Worm (Caenorhabditis elegans) whole organism, L1 larva: ENCODE data around the gene T24E12.3.

ENCODE experiments used
- F16B12.6 ChIP-seq: fragments of 150-350 bp; optimal IDR thresholded peaks from 2 replicates; lab custom pipeline; 2014; ENCODE audit warnings: missing biosample characterization, missing genetic modification characterization
- Y116A8C.19 ChIP-seq: sonication (generic microtip); optimal IDR thresholded peaks from 2 replicates; lab custom pipeline; 2016; ENCODE audit warnings: missing compliant biosample characterization, missing genetic modification characterization, borderline replicate concordance
- aha-1 ChIP-seq: fragments of 150-350 bp; optimal IDR thresholded peaks from 2 replicates; lab custom pipeline; 2014; ENCODE audit warnings: missing biosample characterization, missing genetic modification characterization
- aly-2 ChIP-seq: fragments of 150-350 bp; optimal IDR thresholded peaks from 2 replicates; lab custom pipeline; 2014; ENCODE audit warnings: missing biosample characterization, missing genetic modification characterization
- ama-1 ChIP-seq: fragments of 150-350 bp; optimal IDR thresholded peaks from 2 replicates; lab custom pipeline; 2014
- ces-1 ChIP-seq: fragments of 150-350 bp; optimal IDR thresholded peaks from 2 replicates; lab custom pipeline; 2014; ENCODE audit warnings: missing biosample characterization, missing genetic modification reagents, missing genetic modification characterization
- dpl-1 ChIP-seq, 3 experiments: fragments of 150-350 bp in 2 of 3; sonication (generic microtip) in 1 of 3; optimal IDR thresholded peaks; 2 replicates each; lab custom pipeline; 2014 to 2017; ENCODE audit warnings: missing biosample characterization in 3 of 3, missing genetic modification characterization in 3 of 3, missing genetic modification reagents in 3 of 3
- efl-1 ChIP-seq, 4 experiments: fragments of 150-350 bp; optimal IDR thresholded peaks in 3 of 4; peaks in 1 of 4; 1 replicate in 1 of 4; 2 replicates in 3 of 4; lab custom pipeline; 2014; ENCODE audit warnings: missing biosample characterization in 2 of 4, missing genetic modification characterization in 2 of 4, missing genetic modification reagents in 2 of 4
- elt-2 ChIP-seq: sonication (generic microtip); optimal IDR thresholded peaks from 2 replicates; lab custom pipeline; 2016; ENCODE audit warnings: missing genetic modification characterization, mild to moderate bottlenecking, inconsistent platforms, missing compliant biosample characterization, missing genetic modification reagents
- elt-3 ChIP-seq, 6 experiments: fragments of 150-350 bp in 1 of 6; sonication (generic microtip); optimal IDR thresholded peaks; 2 replicates each; lab custom pipeline; 2017 to 2018; ENCODE audit warnings: missing biosample characterization in 6 of 6, missing genetic modification characterization in 6 of 6, inconsistent platforms in 1 of 6
- ets-5 ChIP-seq: fragments of 200-800 bp; sonication (Bioruptor generic); IDR thresholded peaks from 2 replicates; pipeline ENCODE4 v1.3.6; 2022; ENCODE audit warnings: missing genetic modification characterization, missing compliant biosample characterization
- fkh-10 ChIP-seq: sonication (generic microtip); optimal IDR thresholded peaks from 2 replicates; lab custom pipeline; 2017; ENCODE audit warnings: missing biosample characterization, missing genetic modification reagents, missing genetic modification characterization
- fkh-8 ChIP-seq: sonication (generic microtip); optimal IDR thresholded peaks from 2 replicates; lab custom pipeline; 2016; ENCODE audit warnings: mild to moderate bottlenecking, missing genetic modification characterization, missing compliant biosample characterization
- irx-1 ChIP-seq: sonication (generic microtip); optimal IDR thresholded peaks from 2 replicates; lab custom pipeline; 2016; ENCODE audit warnings: missing genetic modification characterization, missing compliant biosample characterization
- jun-1 ChIP-seq: fragments of 150-350 bp; optimal IDR thresholded peaks from 2 replicates; lab custom pipeline; 2014; ENCODE audit warnings: missing biosample characterization, missing genetic modification reagents, missing genetic modification characterization
- lin-35 ChIP-seq, 2 experiments: fragments of 150-350 bp; optimal IDR thresholded peaks; 2 replicates each; lab custom pipeline; 2014; ENCODE audit warnings: missing biosample characterization in 2 of 2, missing genetic modification characterization in 2 of 2, missing genetic modification reagents in 2 of 2
- lir-3 ChIP-seq: sonication (generic microtip); optimal IDR thresholded peaks from 2 replicates; lab custom pipeline; 2016; ENCODE audit warnings: mild to moderate bottlenecking, missing genetic modification characterization, moderate library complexity, missing compliant biosample characterization; ENCODE audit not compliant: poor library complexity
- lsy-2 ChIP-seq, 2 experiments: fragments of 150-350 bp; optimal IDR thresholded peaks; 2 replicates each; lab custom pipeline; 2014; ENCODE audit warnings: missing biosample characterization in 2 of 2, missing genetic modification characterization in 2 of 2
- mab-9 ChIP-seq: fragments of 200-800 bp; sonication (Bioruptor generic); IDR thresholded peaks from 2 replicates; pipeline ENCODE4 v1.3.6; 2022; ENCODE audit warnings: missing genetic modification reagents, missing genetic modification characterization, missing compliant biosample characterization
- nhr-11 ChIP-seq: fragments of 150-350 bp; optimal IDR thresholded peaks from 2 replicates; lab custom pipeline; 2014; ENCODE audit warnings: missing biosample characterization, missing genetic modification characterization
- nhr-19 ChIP-seq: fragments of 200-800 bp; sonication (Bioruptor generic); conservative IDR thresholded peaks from 2 replicates; pipeline ENCODE4 v1.3.6; 2022; ENCODE audit warnings: missing genetic modification characterization, missing compliant biosample characterization
- nhr-237 ChIP-seq: fragments of 150-350 bp; optimal IDR thresholded peaks from 2 replicates; lab custom pipeline; 2014; ENCODE audit warnings: missing biosample characterization, missing genetic modification characterization
- nhr-28 ChIP-seq: fragments of 150-350 bp; optimal IDR thresholded peaks from 2 replicates; lab custom pipeline; 2014; ENCODE audit warnings: missing biosample characterization, missing genetic modification characterization
- nhr-47 ChIP-seq: sonication (generic microtip); optimal IDR thresholded peaks from 2 replicates; lab custom pipeline; 2016; ENCODE audit warnings: mild to moderate bottlenecking, missing genetic modification characterization, moderate library complexity, missing compliant biosample characterization
- nhr-77 ChIP-seq: fragments of 150-350 bp; optimal IDR thresholded peaks from 2 replicates; lab custom pipeline; 2014; ENCODE audit warnings: missing biosample characterization, missing genetic modification characterization
- nhr-90 ChIP-seq: sonication (generic microtip); optimal IDR thresholded peaks from 2 replicates; lab custom pipeline; 2016; ENCODE audit warnings: mild to moderate bottlenecking, missing genetic modification characterization, missing compliant biosample characterization; ENCODE audit not compliant: poor library complexity
- pag-3 ChIP-seq: sonication (generic microtip); optimal IDR thresholded peaks from 2 replicates; lab custom pipeline; 2017; ENCODE audit warnings: missing genetic modification characterization, mild to moderate bottlenecking, missing compliant biosample characterization, antibody characterized with exemption, borderline replicate concordance; ENCODE audit not compliant: insufficient read depth
- snpc-4 ChIP-seq: fragments of 150-350 bp; optimal IDR thresholded peaks from 2 replicates; lab custom pipeline; 2014; ENCODE audit warnings: missing biosample characterization, missing genetic modification characterization
- sptf-1 ChIP-seq: fragments of 150-350 bp; optimal IDR thresholded peaks from 2 replicates; lab custom pipeline; 2014; ENCODE audit warnings: missing biosample characterization, missing genetic modification characterization
- swsn-7 ChIP-seq: sonication (generic microtip); optimal IDR thresholded peaks from 2 replicates; lab custom pipeline; 2016; ENCODE audit warnings: missing genetic modification characterization, missing compliant biosample characterization
- tbx-2 ChIP-seq: sonication (generic microtip); optimal IDR thresholded peaks from 2 replicates; lab custom pipeline; 2016; ENCODE audit warnings: missing genetic modification characterization, missing compliant biosample characterization
- tlp-1 ChIP-seq: fragments of 150-350 bp; optimal IDR thresholded peaks from 2 replicates; lab custom pipeline; 2014; ENCODE audit warnings: missing biosample characterization, missing genetic modification characterization
- unc-86 ChIP-seq: sonication (generic microtip); optimal IDR thresholded peaks from 2 replicates; lab custom pipeline; 2016; ENCODE audit warnings: missing genetic modification characterization, missing compliant biosample characterization
- vab-15 ChIP-seq: sonication (generic microtip); optimal IDR thresholded peaks from 2 replicates; lab custom pipeline; 2017; ENCODE audit warnings: missing genotype, mild to moderate bottlenecking, missing genetic modification characterization, missing compliant biosample characterization
- ztf-11 ChIP-seq, 2 experiments: sonication (generic microtip); optimal IDR thresholded peaks; 2 replicates each; lab custom pipeline; 2016 to 2017; ENCODE audit warnings: missing genetic modification characterization in 2 of 2, missing biosample characterization in 1 of 2, missing compliant biosample characterization in 1 of 2
- ztf-4 ChIP-seq: fragments of 150-350 bp; optimal IDR thresholded peaks from 2 replicates; lab custom pipeline; 2014; ENCODE audit warnings: missing biosample characterization, missing genetic modification characterization

The T24E12.3 gene

DNA sequence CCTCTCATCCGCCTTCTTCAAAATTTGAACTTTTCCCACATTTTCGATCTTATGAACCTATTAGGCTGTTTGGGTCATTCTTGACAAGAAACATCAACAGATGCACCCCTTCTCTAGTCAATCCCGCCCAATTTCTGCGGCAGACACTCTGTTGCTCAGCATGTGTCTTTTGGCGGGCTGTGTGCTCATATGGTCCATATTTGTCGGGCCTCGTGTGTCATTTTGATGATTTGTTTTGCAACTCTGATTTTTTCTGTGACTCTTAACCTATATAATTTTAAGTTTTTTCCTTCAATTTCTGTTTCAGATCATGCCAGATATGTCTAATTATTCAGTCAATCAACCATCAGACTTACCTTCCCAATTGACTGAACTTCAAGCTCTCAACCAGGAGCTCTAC lies 11.3 kb downstream of the T24E12.3 start, which contains the start of gene T24E12.13:
TSS of gene T24E12.13 (plus strand) at position 301 of the 400 bp plus-strand sequence.
- TF ChIP-seq F16B12.6 (no peak), lsy-2 (tag; optimal IDR thresholded peaks at IDR 0.05; lab: Kevin White, UChicago) (no peak), ztf-4 (no peak), lin-35 (GFP tag; optimal IDR thresholded peaks at IDR 0.05; lab: Kevin White, UChicago) (no peak), vab-15 (tag; lab: Kevin White, UChicago) (no peak), ces-1 (GFP tag; lab: Kevin White, UChicago) (no peak), tlp-1 (tag; lab: Kevin White, UChicago) (no peak), elt-3 (tag; optimal IDR thresholded peaks at IDR 0.05; lab: Kevin White, UChicago) (no peak), mab-9 (GFP tag; lab: Robert Waterston, UW) (no peak), fkh-8 (tag; lab: Kevin White, UChicago) (no peak), nhr-47 (tag; lab: Kevin White, UChicago) (no peak), ztf-11 (tag; optimal IDR thresholded peaks at IDR 0.05; lab: Kevin White, UChicago) (no peak), ama-1 (no peak), jun-1 (tag; lab: Kevin White, UChicago) (no peak), pag-3 (no peak), Y116A8C.19 (tag; lab: Kevin White, UChicago) (no peak), tbx-2 (tag; lab: Kevin White, UChicago) (no peak), swsn-7 (tag; lab: Kevin White, UChicago) (no peak), nhr-90 (tag; lab: Kevin White, UChicago) (no peak), lir-3 (tag; lab: Kevin White, UChicago) (no peak)

DNA sequence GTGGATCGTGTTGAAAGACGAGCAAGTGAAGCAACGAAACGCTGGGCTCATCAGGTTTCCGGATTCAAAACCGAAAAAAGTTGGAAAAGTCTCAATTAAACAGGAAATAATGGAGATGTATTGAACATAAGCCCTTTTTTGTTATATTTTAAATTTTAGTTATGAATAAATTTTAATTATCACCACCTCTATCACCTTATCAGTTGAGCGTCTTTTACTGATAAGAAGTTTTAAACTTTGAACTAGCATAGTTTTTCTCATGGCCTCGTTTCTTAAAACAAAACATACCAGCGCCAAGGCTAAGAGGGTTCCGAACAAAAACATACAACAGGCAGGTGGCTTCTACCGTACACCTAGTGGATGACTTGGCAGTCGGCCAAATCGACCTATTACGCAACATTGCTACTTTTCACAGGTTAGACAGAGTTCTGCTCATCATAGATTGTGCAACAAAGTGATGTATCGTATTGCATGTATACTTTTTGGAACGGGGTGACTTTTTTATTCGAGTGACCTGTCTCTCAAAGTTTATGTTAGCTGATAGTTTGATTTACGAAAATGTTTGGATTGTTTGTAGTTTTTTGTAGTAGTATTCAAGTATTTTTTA lies 12.6 kb downstream of the T24E12.3 start:
- TF ChIP-seq unc-86 (tag; lab: Kevin White, UChicago) (no peak), ama-1 (no peak), elt-2 (peak; percentile 77), elt-3 (tag; optimal IDR thresholded peaks at IDR 0.05; lab: Kevin White, UChicago) (no peak), efl-1 (optimal IDR thresholded peaks at IDR 0.05; lab: Kevin White, UChicago) (no peak), efl-1 (GFP tag; optimal IDR thresholded peaks at IDR 0.05 in 1 of 2; lab: Kevin White, UChicago) (peak in 1 of 2 experiments; percentile 78)

DNA sequence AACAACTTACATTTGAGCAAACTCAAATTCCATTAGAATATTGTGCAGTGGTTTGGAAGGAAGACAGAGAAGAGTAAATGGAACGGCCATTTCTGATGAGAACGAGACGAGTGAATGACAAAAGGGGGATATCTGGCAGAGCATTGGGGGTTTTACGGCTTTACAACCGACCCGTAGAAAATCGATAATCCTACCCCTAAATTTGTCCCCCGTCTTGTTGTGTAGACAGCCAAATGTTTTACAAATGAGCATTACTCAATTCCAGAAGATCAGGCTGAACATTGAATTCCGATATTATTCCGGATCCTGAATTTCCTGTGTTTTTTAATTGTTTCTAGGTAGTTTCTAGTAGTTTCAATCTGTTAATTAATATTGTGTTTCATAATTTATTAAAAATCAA lies 17.5 kb downstream of the T24E12.3 start, which contains the start of gene fbxb-99:
TSS of gene fbxb-99 (minus strand) at position 101 of the 400 bp plus-strand sequence.
- TF ChIP-seq nhr-77 (no peak), Y116A8C.19 (tag; lab: Kevin White, UChicago) (no peak), lsy-2 (tag; optimal IDR thresholded peaks at IDR 0.05; lab: Kevin White, UChicago) (no peak), nhr-28 (tag; lab: Kevin White, UChicago) (no peak), sptf-1 (tag; lab: Kevin White, UChicago) (no peak), nhr-237 (tag; lab: Kevin White, UChicago) (no peak), nhr-19 (GFP tag; lab: Robert Waterston, UW) (no peak), fkh-10 (GFP tag; lab: Kevin White, UChicago) (no peak), irx-1 (tag; lab: Kevin White, UChicago) (no peak), aly-2 (tag; lab: Kevin White, UChicago) (no peak), lir-3 (tag; lab: Kevin White, UChicago) (no peak), nhr-11 (tag; lab: Kevin White, UChicago) (no peak), pag-3 (no peak), aha-1 (tag; lab: Kevin White, UChicago) (no peak), F16B12.6 (no peak), snpc-4 (no peak), vab-15 (tag; lab: Kevin White, UChicago) (no peak), dpl-1 (GFP tag; optimal IDR thresholded peaks at IDR 0.05; lab: Kevin White, UChicago) (no peak), ets-5 (no peak)
